Fruit fly (Drosophila melanogaster): Measurements from ENCODE around the gene Smg6.

- no peak for TF ChIP-seq psq (optimal IDR thresholded peaks at IDR 0.05)
- TF ChIP-seq h (optimal IDR thresholded peaks at IDR 0.05), result no peak
- TF ChIP-seq insv (optimal IDR thresholded peaks at IDR 0.05), result no peak
Observed at dm6 chr3R:25049742-25050517, 16.7 kb upstream of the Smg6 start.
